Worm (Caenorhabditis elegans) whole organism, mixed stage, embryonic: ENCODE results near the gene M151.1.

ENCODE experiments used
- flh-1 ChIP-seq: fragments of 200-800 bp; sonication (Bioruptor generic); optimal IDR thresholded peaks from 2 replicates; lab custom pipeline; 2018; ENCODE audit warnings: mild to moderate bottlenecking, missing genetic modification characterization, moderate library complexity, missing compliant biosample characterization
- snpc-4 ChIP-seq: fragments of 150-350 bp; optimal IDR thresholded peaks from 2 replicates; lab custom pipeline; 2014; ENCODE audit warnings: missing biosample characterization, missing genetic modification characterization
- sptf-1 ChIP-seq: sonication (generic microtip); optimal IDR thresholded peaks from 2 replicates; lab custom pipeline; 2017; ENCODE audit warnings: mild to moderate bottlenecking, missing genetic modification characterization, moderate library complexity, missing compliant biosample characterization
- ztf-11 ChIP-seq: fragments of 150-350 bp; optimal IDR thresholded peaks from 2 replicates; lab custom pipeline; 2014; ENCODE audit warnings: missing biosample characterization, missing genetic modification characterization

ce11 chrII:3681365-3682083, 40.2 kb downstream of the M151.1 start, which contains the start of gene F19B10.10:
- TF ChIP-seq snpc-4 (tag; lab: Kevin White, UChicago), result no peak
- TF ChIP-seq sptf-1 (tag; lab: Kevin White, UChicago), result no peak
- TF ChIP-seq flh-1 (GFP tag; lab: Kevin White, UChicago), result no peak
- no peak for TF ChIP-seq ztf-11
